Fruit fly (Drosophila melanogaster) whole organism, embryonic: ENCODE measurements around the gene Tm1.

ENCODE experiments used
- Adf1 ChIP-seq: fragments of 200-800 bp; sonication (Bioruptor generic); IDR thresholded peaks from 2 replicates; pipeline ENCODE4 v1.3.6; 2022; ENCODE audit warnings: missing biosample characterization, missing genetic modification characterization
- Aef1 ChIP-seq: fragments of 200-800 bp; sonication (Bioruptor generic); IDR thresholded peaks from 3 replicates; pipeline ENCODE4 v1.3.6; 2022; ENCODE audit warnings: missing biosample characterization, missing genetic modification characterization
- Atf3 ChIP-seq: fragments of 200-800 bp; sonication (Bioruptor generic); optimal IDR thresholded peaks from 3 replicates; lab custom pipeline; 2016; ENCODE audit warnings: missing biosample characterization, missing genetic modification characterization
- CG10366 ChIP-seq: fragments of 200-800 bp; sonication (Bioruptor generic); IDR thresholded peaks from 2 replicates; pipeline ENCODE4 v1.3.6; 2022; ENCODE audit warnings: missing biosample characterization, missing genetic modification characterization
- CG10565 ChIP-seq: fragments of 200-800 bp; sonication (Bioruptor generic); optimal IDR thresholded peaks from 3 replicates; lab custom pipeline; 2016; ENCODE audit warnings: missing biosample characterization, mild to moderate bottlenecking, missing genetic modification characterization
- CG12104 ChIP-seq: fragments of 200-800 bp; sonication (Bioruptor generic); optimal IDR thresholded peaks from 3 replicates; lab custom pipeline; 2016; ENCODE audit warnings: missing biosample characterization, missing genetic modification characterization
- CG14014 ChIP-seq: fragments of 200-800 bp; sonication (Bioruptor generic); IDR thresholded peaks from 2 replicates; pipeline ENCODE4 v1.3.6; 2022; ENCODE audit warnings: missing biosample characterization, missing genetic modification characterization
- CG14667 ChIP-seq: fragments of 200-800 bp; sonication (Bioruptor generic); IDR thresholded peaks from 2 replicates; pipeline ENCODE4 v1.3.6; 2022; ENCODE audit warnings: missing biosample characterization, missing genetic modification characterization
- CG15696 ChIP-seq: fragments of 200-800 bp; sonication (Bioruptor generic); optimal IDR thresholded peaks from 2 replicates; lab custom pipeline; 2019; ENCODE audit warnings: missing biosample characterization, mild to moderate bottlenecking, missing genetic modification characterization, moderate library complexity
- CG16813 ChIP-seq: fragments of 200-800 bp; sonication (Bioruptor generic); IDR thresholded peaks from 3 replicates; pipeline ENCODE4 v1.3.6; 2022; ENCODE audit warnings: missing biosample characterization, missing genetic modification characterization; ENCODE audit not compliant: partially characterized antibody
- CG17612 ChIP-seq: fragments of 200-800 bp; sonication (Bioruptor generic); IDR thresholded peaks from 2 replicates; pipeline ENCODE4 v1.3.6; 2022; ENCODE audit warnings: missing biosample characterization, missing genetic modification characterization
- CG18011 ChIP-seq: fragments of 200-800 bp; sonication (Bioruptor generic); optimal IDR thresholded peaks from 2 replicates; lab custom pipeline; 2017; ENCODE audit warnings: missing biosample characterization, missing genetic modification characterization, mild to moderate bottlenecking, moderate library complexity, missing genotype
- CG30403 ChIP-seq: fragments of 200-800 bp; sonication (Bioruptor generic); optimal IDR thresholded peaks from 3 replicates; lab custom pipeline; 2016; ENCODE audit warnings: missing biosample characterization, missing genetic modification characterization
- CG3065 ChIP-seq: fragments of 200-800 bp; sonication (Bioruptor generic); optimal IDR thresholded peaks from 2 replicates; lab custom pipeline; 2016; ENCODE audit warnings: missing biosample characterization, missing genetic modification characterization
- CG6689 ChIP-seq: fragments of 200-800 bp; sonication (Bioruptor generic); IDR thresholded peaks from 2 replicates; pipeline ENCODE4 v1.3.6; 2022; ENCODE audit warnings: missing biosample characterization, missing genetic modification characterization
- CG7786 ChIP-seq: fragments of 200-800 bp; sonication (Bioruptor generic); optimal IDR thresholded peaks from 2 replicates; lab custom pipeline; 2016; ENCODE audit warnings: missing biosample characterization, missing genetic modification characterization
- CHES-1-like ChIP-seq: fragments of 200-800 bp; sonication (Bioruptor generic); optimal IDR thresholded peaks from 2 replicates; lab custom pipeline; 2016; ENCODE audit warnings: missing biosample characterization, missing genetic modification characterization
- Camta ChIP-seq: fragments of 200-800 bp; sonication (Bioruptor generic); optimal IDR thresholded peaks from 2 replicates; lab custom pipeline; 2016; ENCODE audit warnings: missing biosample characterization, missing genetic modification characterization
- Doc3 ChIP-seq: fragments of 200-800 bp; sonication (Bioruptor generic); IDR thresholded peaks from 3 replicates; pipeline ENCODE4 v1.3.6; 2022; ENCODE audit warnings: missing biosample characterization, missing genetic modification characterization; ENCODE audit not compliant: partially characterized antibody
- Jarid2 ChIP-seq: fragments of 200-800 bp; sonication (Bioruptor generic); optimal IDR thresholded peaks from 3 replicates; lab custom pipeline; 2017; ENCODE audit warnings: mild to moderate bottlenecking, missing biosample characterization, missing genetic modification reagents, missing genetic modification characterization
- Nf-YA ChIP-seq: fragments of 200-800 bp; sonication (Bioruptor generic); IDR thresholded peaks from 2 replicates; pipeline ENCODE4 v1.3.6; 2022; ENCODE audit warnings: missing biosample characterization, missing genetic modification characterization
- Ptx1 ChIP-seq: fragments of 200-800 bp; sonication (Bioruptor generic); IDR thresholded peaks from 2 replicates; pipeline ENCODE4 v1.3.6; 2022; ENCODE audit warnings: missing biosample characterization, missing genetic modification characterization
- ato ChIP-seq: fragments of 200-800 bp; sonication (Bioruptor generic); IDR thresholded peaks from 2 replicates; pipeline ENCODE4 v1.3.6; 2022; ENCODE audit warnings: missing biosample characterization, missing genetic modification characterization; ENCODE audit not compliant: partially characterized antibody
- dati ChIP-seq: fragments of 200-800 bp; sonication (Bioruptor generic); IDR thresholded peaks from 2 replicates; pipeline ENCODE4 v1.3.6; 2022; ENCODE audit warnings: missing biosample characterization, missing genetic modification characterization
- knrl ChIP-seq: fragments of 200-800 bp; sonication (Bioruptor generic); IDR thresholded peaks from 3 replicates; pipeline ENCODE4 v1.3.6; 2022; ENCODE audit warnings: missing biosample characterization, missing genetic modification characterization; ENCODE audit not compliant: partially characterized antibody
- sd ChIP-seq: fragments of 200-800 bp; sonication (Bioruptor generic); optimal IDR thresholded peaks from 3 replicates; lab custom pipeline; 2018; ENCODE audit warnings: missing biosample characterization, mild to moderate bottlenecking, missing genetic modification characterization, moderate library complexity
- so ChIP-seq: fragments of 200-800 bp; sonication (Bioruptor generic); IDR thresholded peaks from 3 replicates; pipeline ENCODE4 v1.3.6; 2022; ENCODE audit warnings: missing biosample characterization, missing genetic modification characterization
- tio ChIP-seq: fragments of 200-800 bp; sonication (Bioruptor generic); optimal IDR thresholded peaks from 2 replicates; lab custom pipeline; 2017; ENCODE audit warnings: missing biosample characterization, missing genetic modification characterization, inconsistent platforms
- tx ChIP-seq: fragments of 200-800 bp; sonication (Bioruptor generic); optimal IDR thresholded peaks from 2 replicates; lab custom pipeline; 2016; ENCODE audit warnings: missing biosample characterization, missing genetic modification characterization
- unc-4 ChIP-seq: fragments of 200-800 bp; sonication (Bioruptor generic); IDR thresholded peaks from 2 replicates; pipeline ENCODE4 v1.3.6; 2022; ENCODE audit warnings: missing biosample characterization, missing genetic modification characterization; ENCODE audit not compliant: partially characterized antibody

Tm1 gene

DNA sequence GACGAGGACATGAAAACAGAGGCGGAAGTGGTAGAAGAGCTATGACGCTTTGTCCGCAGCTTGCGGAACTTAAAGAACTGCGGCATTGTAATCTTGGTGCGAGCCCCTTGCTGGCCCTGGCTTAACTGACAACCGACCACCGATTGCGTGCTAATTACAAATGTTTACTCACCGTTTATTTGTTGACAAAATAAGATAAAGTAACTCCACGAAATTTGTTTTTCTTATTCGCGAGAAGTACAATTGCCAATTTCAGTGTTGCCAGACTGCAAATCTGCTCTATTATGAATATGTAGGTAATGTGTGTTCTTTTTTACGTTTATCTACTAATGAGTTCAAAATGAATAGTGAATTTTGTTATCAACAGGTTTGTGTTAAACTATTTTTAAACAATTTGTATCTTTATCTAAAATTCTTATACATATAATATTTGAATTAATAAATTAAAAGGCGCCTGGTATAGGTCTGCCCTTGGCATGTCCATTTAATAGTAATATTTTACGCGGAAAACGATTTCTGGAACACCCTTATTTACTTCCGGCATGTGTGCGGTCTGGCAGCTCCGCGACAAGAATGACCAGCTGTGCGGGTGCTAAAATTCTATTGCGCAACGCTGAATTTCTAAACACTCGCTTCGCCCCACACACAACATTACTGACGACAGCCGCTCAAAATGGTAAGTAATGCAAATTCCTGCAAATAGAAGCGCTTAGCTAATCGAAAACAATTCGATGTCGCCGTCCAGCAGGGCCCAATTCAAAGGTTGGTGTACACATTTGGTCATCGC, 78.8 kb downstream of the Tm1 start, which contains the start of the genes Atg4b and Hibch (continued):
- TF ChIP-seq CG14667 (GFP tag; lab: Robert Waterston, UW) (peak; percentile 75), ato (peak; percentile 58; the same call in 1 of the 2 replicates), so (peak; percentile 74; the same call in 1 of the 3 replicates), CG12104 (GFP tag; lab: Kevin White, UChicago) (peak; percentile 79), sd (tag; lab: Kevin White, UChicago) (no peak), CG16813 (no peak), CG30403 (peak; percentile 91), Camta (GFP tag; lab: Kevin White, UChicago) (no peak), CHES-1-like (peak; percentile 5), Adf1 (peak; percentile 43; the same call in 1 of the 2 replicates), Ptx1 (GFP tag; lab: Robert Waterston, UW) (peak; percentile 90), CG15696 (tag; lab: Kevin White, UChicago) (peak; percentile 91), dati (GFP tag; lab: Robert Waterston, UW) (no peak; the same call in 1 of the 2 replicates), CG14014 (GFP tag; lab: Robert Waterston, UW) (peak; percentile 69), CG18011 (peak; percentile 58), CG10366 (GFP tag; lab: Robert Waterston, UW) (peak; percentile 74), CG3065 (GFP tag; lab: Kevin White, UChicago) (peak; percentile 53), CG10565 (no peak), Atf3 (GFP tag; lab: Kevin White, UChicago) (no peak), unc-4 (GFP tag; lab: Robert Waterston, UW) (no peak), tio (GFP tag; lab: Kevin White, UChicago) (no peak), CG7786 (GFP tag; lab: Kevin White, UChicago) (no peak), knrl (0 out of 3 replicates have a peak, but pooled peaks have one; percentile 20), Aef1 (GFP tag; lab: Robert Waterston, UW) (peak; percentile 80), Nf-YA (no peak), tx (peak; percentile 23), Doc3 (GFP tag; lab: Robert Waterston, UW) (no peak), Jarid2 (GFP tag; lab: Kevin White, UChicago) (no peak), CG6689 (GFP tag; lab: Robert Waterston, UW) (peak; percentile 94), CG17612 (GFP tag; lab: Robert Waterston, UW) (peak; percentile 66; the same call in 1 of the 2 replicates)
